Worm (Caenorhabditis elegans) whole organism, L4 larva: Measurements from ENCODE around the gene nspc-7.

Source experiments
- T26A8.4 ChIP-seq: fragments of 200-800 bp; sonication (Bioruptor generic); IDR thresholded peaks from 2 replicates; pipeline ENCODE4 v1.3.6; 2022; ENCODE audit warnings: missing genetic modification characterization, missing compliant biosample characterization
- ZK337.2 ChIP-seq: fragments of 200-800 bp; sonication (Bioruptor generic); IDR thresholded peaks from 2 replicates; pipeline ENCODE4 v1.3.6; 2022; ENCODE audit warnings: missing genetic modification reagents, missing genetic modification characterization, missing compliant biosample characterization
- aha-1 ChIP-seq: fragments of 150-350 bp; peaks from one replicate; lab custom pipeline; 2014; ENCODE audit warnings: missing biosample characterization, missing genetic modification characterization
- aly-2 ChIP-seq: sonication (generic microtip); optimal IDR thresholded peaks from 2 replicates; lab custom pipeline; 2018; ENCODE audit warnings: missing biosample characterization, missing genetic modification characterization
- ceh-28 ChIP-seq: fragments of 150-350 bp; optimal IDR thresholded peaks from 2 replicates; lab custom pipeline; 2014; ENCODE audit warnings: missing biosample characterization, missing genetic modification reagents, missing genetic modification characterization
- cey-2 ChIP-seq: sonication (generic microtip); optimal IDR thresholded peaks from 3 replicates; lab custom pipeline; 2017; ENCODE audit warnings: missing genetic modification characterization, mild to moderate bottlenecking, missing compliant biosample characterization, antibody characterized with exemption, borderline replicate concordance; ENCODE audit not compliant: insufficient read depth
- ctbp-1 ChIP-seq: fragments of 200-800 bp; sonication (Bioruptor generic); IDR thresholded peaks from 2 replicates; pipeline ENCODE4 v1.3.6; 2022; ENCODE audit warnings: missing genetic modification reagents, missing genetic modification characterization, missing compliant biosample characterization
- daf-16 ChIP-seq, 3 experiments: sonication (generic microtip); optimal IDR thresholded peaks; 2 replicates each; lab custom pipeline; 2016 to 2017; ENCODE audit warnings: missing genetic modification characterization in 3 of 3, missing genetic modification reagents in 3 of 3, mild to moderate bottlenecking in 2 of 3, missing compliant biosample characterization in 2 of 3, missing biosample characterization in 1 of 3, moderate library complexity in 1 of 3
- daf-8 ChIP-seq: fragments of 200-800 bp; sonication (Bioruptor generic); IDR thresholded peaks from 2 replicates; pipeline ENCODE4 v1.3.6; 2022; ENCODE audit warnings: missing genetic modification characterization, missing compliant biosample characterization
- fkh-10 ChIP-seq: fragments of 150-350 bp; optimal IDR thresholded peaks from 2 replicates; lab custom pipeline; 2014; ENCODE audit warnings: missing biosample characterization, missing genetic modification reagents, missing genetic modification characterization
- hlh-11 ChIP-seq: fragments of 200-800 bp; sonication (Bioruptor generic); optimal IDR thresholded peaks from 2 replicates; lab custom pipeline; 2018; ENCODE audit warnings: mild to moderate bottlenecking, missing genetic modification characterization, missing compliant biosample characterization
- lin-38 ChIP-seq: fragments of 200-800 bp; sonication (Bioruptor generic); IDR thresholded peaks from 2 replicates; pipeline ENCODE4 v1.3.6; 2022; ENCODE audit warnings: missing genetic modification reagents, missing genetic modification characterization, missing compliant biosample characterization
- madf-5 ChIP-seq, 2 experiments: fragments of 200-800 bp; sonication (Bioruptor generic); IDR thresholded peaks; 2 replicates each; pipeline ENCODE4 v1.3.6; 2022; ENCODE audit warnings: missing compliant biosample characterization in 2 of 2, missing genetic modification characterization in 2 of 2
- mdl-1 ChIP-seq, 2 experiments: fragments of 150-350 bp in 1 of 2; sonication (generic microtip) in 1 of 2; optimal IDR thresholded peaks; 2 replicates each; lab custom pipeline; 2014 to 2017; ENCODE audit warnings: missing biosample characterization in 2 of 2, missing genetic modification characterization in 2 of 2
- mxl-2 ChIP-seq: fragments of 200-800 bp; sonication (Bioruptor generic); conservative IDR thresholded peaks from 2 replicates; pipeline ENCODE4 v1.3.6; 2022; ENCODE audit warnings: missing genetic modification reagents, missing genetic modification characterization, missing compliant biosample characterization
- nhr-102 ChIP-seq: sonication (generic microtip); optimal IDR thresholded peaks from 2 replicates; lab custom pipeline; 2016; ENCODE audit warnings: mild to moderate bottlenecking, missing genetic modification characterization, moderate library complexity, missing compliant biosample characterization
- nhr-11 ChIP-seq: fragments of 150-350 bp; optimal IDR thresholded peaks from 2 replicates; lab custom pipeline; 2014; ENCODE audit warnings: missing biosample characterization, missing genetic modification characterization
- nhr-111 ChIP-seq: fragments of 200-800 bp; sonication (Bioruptor generic); optimal IDR thresholded peaks from 2 replicates; lab custom pipeline; 2018; ENCODE audit warnings: mild to moderate bottlenecking, missing genetic modification characterization, missing compliant biosample characterization
- nhr-237 ChIP-seq: sonication (generic microtip); optimal IDR thresholded peaks from 2 replicates; lab custom pipeline; 2017; ENCODE audit warnings: missing biosample characterization, missing genetic modification characterization
- nhr-6 ChIP-seq: fragments of 150-350 bp; optimal IDR thresholded peaks from 2 replicates; lab custom pipeline; 2014; ENCODE audit warnings: missing biosample characterization, missing genetic modification characterization
- php-3 ChIP-seq: fragments of 200-800 bp; sonication (Bioruptor generic); IDR thresholded peaks from 2 replicates; pipeline ENCODE4 v1.3.6; 2022; ENCODE audit warnings: missing genetic modification reagents, missing genetic modification characterization, missing compliant biosample characterization
- snpc-4 ChIP-seq: fragments of 150-350 bp; optimal IDR thresholded peaks from 2 replicates; lab custom pipeline; 2014; ENCODE audit warnings: missing biosample characterization, missing genetic modification characterization
- spr-3 ChIP-seq: fragments of 200-800 bp; sonication (Bioruptor generic); optimal IDR thresholded peaks from 2 replicates; lab custom pipeline; 2018; ENCODE audit warnings: mild to moderate bottlenecking, missing genetic modification characterization, missing compliant biosample characterization
- tra-1 ChIP-seq: fragments of 200-800 bp; sonication (Bioruptor generic); IDR thresholded peaks from 2 replicates; pipeline ENCODE4 v1.3.6; 2022; ENCODE audit warnings: missing genetic modification reagents, missing genetic modification characterization, missing compliant biosample characterization
- unc-62 ChIP-seq, 3 experiments: fragments of 150-350 bp in 1 of 3; sonication (generic microtip); optimal IDR thresholded peaks in 2 of 3; peaks in 1 of 3; 1 replicate in 1 of 3; 2 replicates in 2 of 3; lab custom pipeline; 2014 to 2017; ENCODE audit warnings: missing biosample characterization in 3 of 3, missing genetic modification characterization in 3 of 3, missing genetic modification reagents in 3 of 3, missing genotype in 1 of 3
- vab-7 ChIP-seq: fragments of 200-800 bp; sonication (Bioruptor generic); IDR thresholded peaks from 2 replicates; pipeline ENCODE4 v1.3.6; 2022; ENCODE audit warnings: missing genetic modification reagents, missing genetic modification characterization, missing compliant biosample characterization
- zfp-2 ChIP-seq: sonication (generic microtip); optimal IDR thresholded peaks from 2 replicates; lab custom pipeline; 2016; ENCODE audit warnings: mild to moderate bottlenecking, missing genetic modification characterization, missing compliant biosample characterization
- zip-2 ChIP-seq: fragments of 150-350 bp; optimal IDR thresholded peaks from 2 replicates; lab custom pipeline; 2014; ENCODE audit warnings: missing biosample characterization, missing genetic modification characterization

The nspc-7 gene

DNA sequence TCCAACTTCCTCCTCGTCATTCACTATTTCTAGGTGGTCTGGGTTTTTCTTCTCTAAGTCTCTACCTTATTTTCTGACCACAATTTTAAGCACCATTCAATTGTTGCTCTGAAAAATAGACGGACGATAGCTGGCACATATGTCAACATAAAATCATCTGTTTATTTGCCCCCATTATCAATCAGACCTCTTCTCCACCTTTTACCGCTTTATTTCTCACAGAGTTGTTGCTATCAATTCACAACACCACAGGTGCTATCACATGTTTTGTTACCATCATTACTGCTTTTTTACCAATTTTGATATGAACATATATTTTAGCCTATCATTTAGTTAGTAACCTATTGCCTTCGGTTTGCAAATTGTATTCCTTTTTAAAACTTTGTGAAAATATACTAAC lies 48.9 kb upstream of the nspc-7 start (continued):
- TF ChIP-seq daf-8: no peak

DNA sequence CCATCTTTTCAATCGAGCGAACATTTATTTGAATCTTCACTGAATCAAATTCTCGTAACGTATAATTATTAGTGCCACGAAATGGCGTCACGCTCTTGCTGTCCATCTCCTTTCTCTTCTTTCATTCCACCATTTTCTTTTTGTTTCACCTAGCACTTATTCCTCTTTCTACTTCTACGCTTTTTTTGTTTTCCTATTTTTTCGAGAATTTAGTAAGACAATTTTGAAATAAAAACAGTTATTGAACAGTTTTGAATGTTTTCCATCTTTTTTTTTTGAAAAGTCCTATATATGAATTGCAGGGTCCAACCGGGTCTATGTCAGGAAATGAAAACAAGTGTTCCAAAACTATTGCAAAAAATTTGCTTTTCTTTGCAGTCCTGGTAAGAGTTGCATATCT lies 46.7 kb upstream of the nspc-7 start, which contains the start of gene T01B10.5:
T01B10.5 (plus strand) TSS at position 301 of the 400 bp plus-strand sequence.
- TF ChIP-seq vab-7: no peak

DNA sequence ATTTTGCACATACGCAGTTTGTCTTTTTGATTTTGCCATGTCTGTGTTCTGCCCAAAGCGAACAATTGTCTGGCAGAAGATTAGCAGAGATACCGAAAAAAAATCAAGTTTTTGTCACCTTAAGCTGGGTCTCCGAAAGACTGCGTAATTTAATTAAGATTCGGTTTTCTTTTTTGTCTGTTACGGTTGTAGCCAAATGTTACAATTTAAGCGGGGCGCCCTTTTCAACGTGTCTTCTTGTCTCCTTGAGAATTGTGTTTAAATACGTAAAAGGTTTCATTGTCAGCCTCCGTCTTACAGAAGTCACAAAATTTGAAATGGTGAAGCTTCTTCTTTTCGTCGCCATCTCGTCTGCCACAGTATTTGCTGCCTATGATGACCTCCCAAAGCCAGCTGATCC lies 41.9 kb upstream of the nspc-7 start, which contains the start of gene grd-14:
grd-14 (plus strand) TSS at position 301 of the 400 bp plus-strand sequence.
- no peak for TF ChIP-seq tra-1 (GFP tag; lab: Robert Waterston, UW)
- TF ChIP-seq aha-1 (tag; lab: Kevin White, UChicago): peak; percentile 13

DNA sequence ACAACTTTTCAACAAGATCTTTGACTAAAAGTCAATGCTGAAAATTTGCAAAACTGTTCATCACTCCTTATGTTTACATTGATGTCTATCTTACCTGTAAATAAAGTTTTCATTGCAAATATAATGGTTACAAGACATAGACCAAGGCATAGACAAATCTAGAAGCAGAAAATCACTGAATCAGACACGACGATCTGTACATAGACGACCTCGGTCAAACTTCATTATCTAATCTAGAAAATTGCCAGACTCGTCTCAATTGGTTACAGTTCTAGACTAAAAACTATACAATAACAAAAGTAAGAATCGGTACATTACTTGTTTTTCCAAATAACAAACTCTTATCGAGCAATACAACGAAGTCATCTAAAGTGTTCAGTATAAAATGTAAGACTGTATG lies 40.7 kb upstream of the nspc-7 start, which contains the start of gene grd-4:
grd-4 (plus strand) TSS at position 301 of the 400 bp plus-strand sequence.
- TF ChIP-seq fkh-10 (GFP tag; lab: Kevin White, UChicago): no peak
- TF ChIP-seq ctbp-1 (GFP tag; lab: Robert Waterston, UW): no peak
- TF ChIP-seq snpc-4 (tag; lab: Kevin White, UChicago): no peak
- no peak for TF ChIP-seq nhr-6 (tag; lab: Kevin White, UChicago)
- TF ChIP-seq nhr-11 (tag; lab: Kevin White, UChicago): no peak

DNA sequence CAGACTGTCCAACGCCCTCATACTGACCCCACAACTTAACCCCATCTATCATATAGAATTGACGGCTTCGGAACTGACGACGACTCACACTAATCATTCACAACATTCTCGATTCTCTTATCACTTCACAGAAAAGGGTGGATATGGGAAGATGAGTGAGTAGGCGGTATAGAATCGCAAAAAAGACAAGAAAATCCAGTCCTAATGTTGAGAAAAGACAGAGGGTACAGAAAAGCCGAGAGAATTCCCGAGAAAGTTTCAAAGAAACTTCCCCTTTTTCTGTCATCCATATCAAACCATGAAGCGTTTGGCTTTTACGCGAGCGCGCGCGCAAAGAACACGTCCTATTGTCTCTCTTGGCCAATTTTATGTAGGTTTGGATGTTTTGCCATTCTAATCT lies 37.5 kb upstream of the nspc-7 start:
- no peak for TF ChIP-seq aly-2 (tag; lab: Kevin White, UChicago)
- TF ChIP-seq hlh-11: peak; percentile 28
- TF ChIP-seq mdl-1 (tag; optimal IDR thresholded peaks at IDR 0.05; lab: Kevin White, UChicago): peak in 1 of 2 experiments; percentile 28
- peak; percentile 56 for TF ChIP-seq aha-1 (tag; lab: Kevin White, UChicago)

DNA sequence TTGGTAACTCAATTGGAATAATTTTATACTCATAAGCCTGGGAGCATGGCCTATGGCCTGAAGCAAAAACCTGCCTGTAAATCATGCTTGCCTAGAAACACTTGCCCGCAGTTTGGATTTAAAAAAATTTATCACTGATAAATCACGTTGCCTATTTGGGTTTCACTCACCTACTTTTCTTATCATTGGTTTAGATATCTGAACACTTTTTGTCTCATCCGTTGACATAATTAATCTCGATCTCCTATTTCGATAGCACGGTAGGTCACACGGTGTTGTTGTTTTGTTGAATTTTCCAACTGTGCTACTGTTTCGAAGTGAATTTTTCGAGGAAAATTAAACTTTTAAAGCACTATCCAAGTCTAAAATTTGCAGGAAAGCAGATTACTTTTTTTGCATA lies 34.6 kb upstream of the nspc-7 start:
- TF ChIP-seq madf-5 (GFP tag; IDR thresholded peaks at IDR 0.05; lab: Robert Waterston, UW) (no peak), ceh-28 (no peak), mxl-2 (GFP tag; lab: Robert Waterston, UW) (no peak), php-3 (no peak), zfp-2 (no peak)

DNA sequence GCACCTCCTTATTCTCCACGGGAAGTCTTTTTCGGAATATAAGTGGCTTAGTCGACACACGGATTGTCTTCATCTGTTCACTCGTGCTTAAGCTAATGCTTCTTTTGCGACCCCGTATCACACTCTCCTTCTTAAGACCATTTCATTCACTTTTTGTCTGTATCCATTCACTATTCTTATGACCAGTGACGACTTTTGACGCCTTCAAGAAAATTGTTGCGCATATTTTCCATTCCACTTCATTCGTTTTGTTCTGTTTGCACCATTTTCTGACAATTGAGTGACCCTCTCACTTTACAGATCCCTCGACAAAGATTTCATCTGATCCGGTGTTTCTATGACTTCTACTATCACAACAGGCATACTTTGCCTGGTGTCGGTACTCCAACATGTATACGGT lies 34.1 kb upstream of the nspc-7 start, which contains the start of gene H03E18.1:
H03E18.1 (plus strand) TSS at position 301 of the 400 bp plus-strand sequence.
- TF ChIP-seq daf-16 (GFP tag; optimal IDR thresholded peaks at IDR 0.05; lab: Kevin White, UChicago): no peak
- no peak for TF ChIP-seq daf-16 (tag; optimal IDR thresholded peaks at IDR 0.05; lab: Kevin White, UChicago)
- no peak for TF ChIP-seq nhr-111 (GFP tag; lab: Kevin White, UChicago)
- TF ChIP-seq T26A8.4 (GFP tag; lab: Robert Waterston, UW): no peak
- TF ChIP-seq lin-38 (GFP tag; lab: Robert Waterston, UW): no peak
- TF ChIP-seq nhr-237 (tag; lab: Kevin White, UChicago): no peak

DNA sequence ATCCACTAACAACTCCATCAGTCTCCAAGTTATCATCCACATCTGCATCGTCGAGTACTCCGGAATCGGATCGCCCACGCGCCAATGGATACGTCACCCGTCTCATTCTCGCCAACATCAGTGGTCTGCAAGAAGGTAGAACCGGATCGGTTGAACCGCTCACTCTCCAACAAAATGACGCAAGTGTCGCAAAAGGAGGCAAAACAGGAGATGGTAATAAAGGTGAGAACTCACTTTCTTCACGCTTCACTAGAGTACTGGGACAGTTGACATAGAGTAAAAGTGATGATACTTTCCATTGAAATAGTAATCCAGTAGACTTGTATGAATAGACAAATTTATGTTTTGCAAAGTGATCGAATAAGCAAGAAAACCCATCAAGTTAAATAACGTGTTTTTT lies 32.6 kb upstream of the nspc-7 start:
- no peak for TF ChIP-seq cey-2
- no peak for TF ChIP-seq spr-3 (GFP tag; lab: Kevin White, UChicago)
- TF ChIP-seq unc-62 (GFP tag; optimal IDR thresholded peaks at IDR 0.05 in 1 of 2; lab: Kevin White, UChicago): no peak
- TF ChIP-seq unc-62 (tag; optimal IDR thresholded peaks at IDR 0.05; lab: Kevin White, UChicago): no peak

DNA sequence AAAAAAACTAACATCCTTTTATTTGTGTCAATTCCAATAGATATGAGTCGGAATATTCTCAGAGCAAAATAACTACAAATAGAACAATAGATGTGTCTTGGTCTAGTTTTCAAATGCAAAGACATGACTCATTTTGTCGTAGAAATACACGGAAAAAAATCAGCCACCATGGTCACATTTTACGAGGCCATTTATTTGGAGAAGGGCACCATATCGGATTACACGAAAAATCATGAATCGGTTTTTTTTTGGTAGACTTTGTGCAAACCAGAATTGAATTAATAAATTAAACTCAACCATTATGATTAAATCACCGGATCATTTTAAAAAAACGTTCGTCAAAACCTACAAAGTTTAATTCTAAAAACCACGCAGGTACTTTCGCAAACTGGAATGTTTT lies 21.3 kb upstream of the nspc-7 start, which contains the start of gene H03E18.2:
H03E18.2 (minus strand) TSS at position 101 of the 400 bp plus-strand sequence.
- no peak for TF ChIP-seq nhr-6 (tag; lab: Kevin White, UChicago)
- TF ChIP-seq zip-2 (tag; lab: Kevin White, UChicago): no peak
- TF ChIP-seq fkh-10 (GFP tag; lab: Kevin White, UChicago): no peak
- no peak for TF ChIP-seq ZK337.2
- TF ChIP-seq nhr-102 (tag; lab: Kevin White, UChicago): no peak
